Fruit fly (Drosophila melanogaster) whole organism, prepupa: Measurements from ENCODE around the gene CG9119.

ENCODE experiments used
- CG10631 ChIP-seq: fragments of 200-800 bp; sonication (Bioruptor generic); optimal IDR thresholded peaks from 2 replicates; lab custom pipeline; 2016; ENCODE audit warnings: missing biosample characterization, missing genetic modification characterization
- CG11902 ChIP-seq: fragments of 200-800 bp; sonication (Bioruptor generic); optimal IDR thresholded peaks from 3 replicates; lab custom pipeline; 2016; ENCODE audit warnings: missing biosample characterization, missing genetic modification characterization
- CG3032 ChIP-seq: fragments of 200-800 bp; optimal IDR thresholded peaks from 2 replicates; lab custom pipeline; 2019; ENCODE audit warnings: missing biosample characterization, mild to moderate bottlenecking, missing genetic modification characterization, moderate library complexity
- CG31627 ChIP-seq: fragments of 200-800 bp; sonication (Bioruptor generic); optimal IDR thresholded peaks from 3 replicates; lab custom pipeline; 2016; ENCODE audit warnings: missing biosample characterization, missing genetic modification characterization
- Eip75B ChIP-seq: fragments of 200-800 bp; sonication (Bioruptor generic); optimal IDR thresholded peaks from 3 replicates; lab custom pipeline; 2016; ENCODE audit warnings: missing biosample characterization, missing genetic modification characterization
- Eip78C ChIP-seq: fragments of 200-800 bp; sonication (Bioruptor generic); peaks from one replicate; lab custom pipeline; 2016; ENCODE audit warnings: missing biosample characterization, missing genetic modification characterization
- Ets21C ChIP-seq: fragments of 200-800 bp; sonication (Bioruptor generic); optimal IDR thresholded peaks from 3 replicates; lab custom pipeline; 2016; ENCODE audit warnings: missing biosample characterization, missing genetic modification characterization
- Gug ChIP-seq: fragments of 200-800 bp; sonication (Bioruptor generic); IDR thresholded peaks from 2 replicates; pipeline ENCODE4 v1.3.6; 2022; ENCODE audit warnings: missing biosample characterization, missing genetic modification characterization
- Hr38 ChIP-seq: sonication (Bioruptor generic); optimal IDR thresholded peaks from 2 replicates; lab custom pipeline; 2016; ENCODE audit warnings: missing biosample characterization, missing genetic modification characterization
- Hr39 ChIP-seq: fragments of 200-800 bp; sonication (Bioruptor generic); optimal IDR thresholded peaks from 2 replicates; lab custom pipeline; 2016; ENCODE audit warnings: missing biosample characterization, missing genetic modification characterization
- OdsH ChIP-seq: fragments of 200-800 bp; sonication (Bioruptor generic); optimal IDR thresholded peaks from 3 replicates; lab custom pipeline; 2016; ENCODE audit warnings: missing biosample characterization, missing genetic modification characterization
- Sox102F ChIP-seq: fragments of 200-800 bp; sonication (Bioruptor generic); optimal IDR thresholded peaks from 2 replicates; lab custom pipeline; 2016; ENCODE audit warnings: missing biosample characterization, mild to moderate bottlenecking, missing genetic modification characterization

DNA sequence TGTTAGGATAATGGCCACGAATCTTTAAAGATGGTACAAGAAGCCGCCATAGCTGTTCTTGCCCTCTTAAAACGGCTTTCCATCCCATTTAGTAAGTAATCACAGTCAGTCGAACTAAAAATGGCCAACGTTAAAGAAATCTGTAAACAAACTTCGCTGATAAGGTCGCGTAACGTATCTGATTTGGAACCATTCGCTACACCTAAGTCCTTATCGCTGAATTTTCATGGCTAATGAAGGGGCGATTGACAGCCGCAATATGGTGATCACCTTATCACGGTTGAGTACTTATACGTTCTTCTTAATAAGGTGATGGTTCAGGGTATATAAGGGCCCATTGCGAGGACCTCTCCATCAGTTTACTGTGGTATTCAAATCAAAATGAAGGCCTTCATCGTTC is 8.0 kb upstream of the CG9119 start, which contains the start of gene LysE:
- TF ChIP-seq CG3032 (tag; lab: Kevin White, UChicago), result no peak
- no peak for TF ChIP-seq Eip75B
- no peak for TF ChIP-seq CG31627
- TF ChIP-seq Eip78C (GFP tag; lab: Kevin White, UChicago), result no peak
- TF ChIP-seq Gug, result no peak
- TF ChIP-seq Ets21C (GFP tag; lab: Kevin White, UChicago), result no peak
- TF ChIP-seq Hr39 (GFP tag; lab: Kevin White, UChicago), result no peak
- no peak for TF ChIP-seq Sox102F
- no peak for TF ChIP-seq OdsH (GFP tag; lab: Kevin White, UChicago)
- TF ChIP-seq Hr38 (GFP tag; lab: Kevin White, UChicago), result no peak
- no peak for TF ChIP-seq CG11902
- no peak for TF ChIP-seq CG10631 (GFP tag; lab: Kevin White, UChicago)
